Worm (Caenorhabditis elegans) whole organism, L3 larva: ENCODE measurements around the gene Y53C12A.11.
A peak's percentile ranks its signal among the peaks of the same experiment; 100 is the strongest.

Experiments used
- ama-1 ChIP-seq: fragments of 150-350 bp; optimal IDR thresholded peaks from 2 replicates; lab custom pipeline; 2018
- fkh-10 ChIP-seq: sonication (generic microtip); optimal IDR thresholded peaks from 2 replicates; lab custom pipeline; 2017; ENCODE audit warnings: missing biosample characterization, missing genetic modification reagents, missing genetic modification characterization
- mdl-1 ChIP-seq: fragments of 150-350 bp; optimal IDR thresholded peaks from 2 replicates; lab custom pipeline; 2014; ENCODE audit warnings: missing biosample characterization, missing genetic modification characterization
- nfya-1 ChIP-seq: sonication (generic microtip); optimal IDR thresholded peaks from 2 replicates; lab custom pipeline; 2017; ENCODE audit warnings: missing genetic modification characterization, mild to moderate bottlenecking, missing compliant biosample characterization, antibody characterized with exemption, moderate library complexity; ENCODE audit not compliant: insufficient read depth
- nhr-237 ChIP-seq: fragments of 150-350 bp; optimal IDR thresholded peaks from 2 replicates; lab custom pipeline; 2014; ENCODE audit warnings: missing biosample characterization, missing genetic modification characterization
- pqm-1 ChIP-seq: fragments of 150-350 bp; optimal IDR thresholded peaks from 2 replicates; lab custom pipeline; 2017; ENCODE audit warnings: missing biosample characterization, missing genetic modification characterization, inconsistent platforms
- snpc-4 ChIP-seq: fragments of 150-350 bp; optimal IDR thresholded peaks from 2 replicates; lab custom pipeline; 2014; ENCODE audit warnings: missing biosample characterization, missing genetic modification characterization
- unc-62 ChIP-seq: fragments of 150-350 bp; sonication (generic microtip); optimal IDR thresholded peaks from 4 replicates; lab custom pipeline; 2014; ENCODE audit warnings: missing biosample characterization, missing genetic modification reagents, missing genetic modification characterization
- zag-1 ChIP-seq: fragments of 150-350 bp; optimal IDR thresholded peaks from 2 replicates; lab custom pipeline; 2014; ENCODE audit warnings: missing biosample characterization, missing genetic modification characterization

ce11 chrII:9738820-9739219, 20.3 kb upstream of the Y53C12A.11 start:
- no peak for TF ChIP-seq zag-1 (tag; lab: Kevin White, UChicago)
- TF ChIP-seq pqm-1 (tag; lab: Kevin White, UChicago) = peak; percentile 81
- peak; percentile 25 for TF ChIP-seq ama-1 (lab: Kevin White, UChicago)
- no peak for TF ChIP-seq mdl-1 (tag; lab: Kevin White, UChicago)
- no peak for TF ChIP-seq nhr-237 (tag; lab: Kevin White, UChicago)
- TF ChIP-seq unc-62 (GFP tag; lab: Kevin White, UChicago) = no peak
- TF ChIP-seq fkh-10 (GFP tag; lab: Kevin White, UChicago) = no peak
- TF ChIP-seq snpc-4 (tag; lab: Kevin White, UChicago) = peak; percentile 16
- peak; percentile 28 for TF ChIP-seq nfya-1
